Worm (Caenorhabditis elegans): ENCODE results near the gene T03F7.6.

DNA sequence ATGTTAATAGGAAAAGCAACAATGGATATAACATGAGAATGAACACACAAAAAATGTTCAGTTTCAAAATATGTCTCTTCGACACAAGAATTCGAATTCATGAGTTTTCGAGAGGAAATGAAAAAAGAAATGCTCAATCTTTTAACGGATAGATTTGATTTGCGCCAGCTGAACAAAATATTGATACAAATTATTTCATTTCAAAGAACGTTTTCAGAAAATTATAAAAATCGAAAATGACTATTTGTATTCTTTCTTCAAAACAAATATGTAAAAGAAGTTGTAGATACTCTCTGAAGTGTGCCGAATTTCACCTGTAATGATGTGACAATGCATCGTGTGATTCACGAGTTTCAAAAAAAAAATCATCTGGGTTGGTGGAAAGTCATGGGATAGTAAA, 6.0 kb downstream of the T03F7.6 start, which contains the start of gene srh-47:
- no peak for TF ChIP-seq lag-1 (GFP tag; IDR thresholded peaks at IDR 0.05)
- no peak for TF ChIP-seq hlh-12 (tag; optimal IDR thresholded peaks at IDR 0.05)
- TF ChIP-seq nhr-90 (tag; optimal IDR thresholded peaks at IDR 0.05): no peak
- TF ChIP-seq tlf-1 (GFP tag; optimal IDR thresholded peaks at IDR 0.05): no peak

Measured in whole organism, young adult.